ENCODE assay signal across 2 worm cellular contexts in genomic region chrIII:8069206-8069605, ce11.
TF ChIP-seq lines count a peak whose summit lies in the region.

No protein-coding gene starts in this region.

TF ChIP-seq in whole organism, L1 larva, 84 proteins besides CTCF, POLR2A, EP300 and RAD21 (continued from another document):
- TF ChIP-seq efl-1 (optimal IDR thresholded peaks at IDR 0.05; lab: Kevin White, UChicago) (peak in 1 of 2 experiments; percentile 15), efl-1 (GFP tag; optimal IDR thresholded peaks at IDR 0.05 in 1 of 2; lab: Kevin White, UChicago) (no peak)

TF ChIP-seq in whole organism, L4 larva, 104 proteins besides CTCF, POLR2A, EP300 and RAD21 (continued from another document):
- TF ChIP-seq Y105C5A.15 (GFP tag; IDR thresholded peaks at IDR 0.05; lab: Robert Waterston, UW) (0 out of 2 replicates have a peak, but pooled peaks have one; percentile 41), hmg-1.1 (GFP tag; IDR thresholded peaks at IDR 0.05; lab: Robert Waterston, UW) (no peak), D1046.2 (GFP tag; IDR thresholded peaks at IDR 0.05; lab: Robert Waterston, UW) (0 out of 2 replicates have a peak, but pooled peaks have one; percentile 53), lin-15B (tag; optimal IDR thresholded peaks at IDR 0.05; lab: Kevin White, UChicago) (no peak), Y48G9A.11 (GFP tag; IDR thresholded peaks at IDR 0.05; lab: Robert Waterston, UW) (0 out of 2 replicates have a peak, but pooled peaks have one; percentile 28), madf-5 (GFP tag; IDR thresholded peaks at IDR 0.05; lab: Robert Waterston, UW) (0 out of 4 replicates have a peak, but pooled peaks have one; percentile 10 to 15), vab-7 (GFP tag; IDR thresholded peaks at IDR 0.05; lab: Robert Waterston, UW) (peak; percentile 38; the same call in 1 of the 2 replicates), lim-7 (GFP tag; IDR thresholded peaks at IDR 0.05; lab: Robert Waterston, UW) (peak; percentile 50; the same call in 1 of the 2 replicates), hlh-11 (tag; optimal IDR thresholded peaks at IDR 0.05; lab: Kevin White, UChicago) (no peak), snpc-4 (tag; optimal IDR thresholded peaks at IDR 0.05; lab: Kevin White, UChicago) (peak; percentile 39)
